Fruit fly (Drosophila melanogaster) whole organism: Measurements from ENCODE around the gene trio.

Experiments used
- EcR ChIP-seq, 2 experiments: fragments of >200 bp; optimal IDR thresholded peaks; 2 replicates each; lab custom pipeline; 2017; ENCODE audit warnings: missing biosample characterization in 2 of 2, missing genetic modification characterization in 2 of 2, missing genetic modification reagents in 2 of 2
- psq ChIP-seq: fragments of >200 bp; optimal IDR thresholded peaks from 2 replicates; lab custom pipeline; 2017
- usp ChIP-seq: fragments of >200 bp; optimal IDR thresholded peaks from 2 replicates; lab custom pipeline; 2017; ENCODE audit warnings: missing biosample characterization, missing genetic modification characterization, mixed read lengths

- TF ChIP-seq usp (no peak), psq (lab: Kevin White, UChicago) (no peak), EcR (GFP tag; optimal IDR thresholded peaks at IDR 0.05; lab: Kevin White, UChicago) (no peak)
Observed at dm6 chr3L:999990-1000389, 34.7 kb downstream of the trio start.
